Fruit fly (Drosophila melanogaster): ENCODE measurements around the gene Pvf3.

dm6 chr2L:7051740-7052139, 105.8 kb downstream of the Pvf3 start:
- TF ChIP-seq Eip93F (GFP tag; optimal IDR thresholded peaks at IDR 0.05) (no peak), Ets21C (GFP tag; optimal IDR thresholded peaks at IDR 0.05) (no peak), fd85E (GFP tag; optimal IDR thresholded peaks at IDR 0.05) (no peak), CG15336 (GFP tag; IDR thresholded peaks at IDR 0.05) (no peak), OdsH (GFP tag; optimal IDR thresholded peaks at IDR 0.05) (no peak), Gug (GFP tag; IDR thresholded peaks at IDR 0.05) (no peak), esn (GFP tag; optimal IDR thresholded peaks at IDR 0.05) (no peak), vri (GFP tag; optimal IDR thresholded peaks at IDR 0.05) (no peak), Sox15 (GFP tag; optimal IDR thresholded peaks at IDR 0.05) (no peak)
